Worm (Caenorhabditis elegans) whole organism, L1 larva: ENCODE data around the gene nhr-154.

Experiments
- C04F5.9 ChIP-seq: sonication (generic microtip); optimal IDR thresholded peaks from 2 replicates; lab custom pipeline; 2016; ENCODE audit warnings: missing genetic modification characterization, missing compliant biosample characterization
- aha-1 ChIP-seq: fragments of 150-350 bp; optimal IDR thresholded peaks from 2 replicates; lab custom pipeline; 2014; ENCODE audit warnings: missing biosample characterization, missing genetic modification characterization
- ceh-8 ChIP-seq: fragments of 200-800 bp; sonication (Bioruptor generic); optimal IDR thresholded peaks from 2 replicates; lab custom pipeline; 2018; ENCODE audit warnings: mild to moderate bottlenecking, missing genetic modification characterization, moderate library complexity, missing compliant biosample characterization
- ceh-88 ChIP-seq: fragments of 200-800 bp; sonication (Bioruptor generic); IDR thresholded peaks from 2 replicates; pipeline ENCODE4 v1.3.6; 2022; ENCODE audit warnings: missing genetic modification characterization, missing compliant biosample characterization
- dsc-1 ChIP-seq: sonication (generic microtip); optimal IDR thresholded peaks from 2 replicates; lab custom pipeline; 2016; ENCODE audit warnings: mild to moderate bottlenecking, missing genetic modification characterization, missing compliant biosample characterization
- efl-1 ChIP-seq, 4 experiments: fragments of 150-350 bp; optimal IDR thresholded peaks in 3 of 4; peaks in 1 of 4; 1 replicate in 1 of 4; 2 replicates in 3 of 4; lab custom pipeline; 2014; ENCODE audit warnings: missing biosample characterization in 2 of 4, missing genetic modification characterization in 2 of 4, missing genetic modification reagents in 2 of 4
- efl-3 ChIP-seq: fragments of 200-800 bp; sonication (Bioruptor generic); optimal IDR thresholded peaks from 2 replicates; lab custom pipeline; 2018; ENCODE audit warnings: mild to moderate bottlenecking, missing genetic modification characterization, missing compliant biosample characterization
- egl-13 ChIP-seq: sonication (generic microtip); optimal IDR thresholded peaks from 2 replicates; lab custom pipeline; 2016; ENCODE audit warnings: missing genotype, missing genetic modification reagents, missing genetic modification characterization, missing compliant biosample characterization
- elt-2 ChIP-seq: sonication (generic microtip); optimal IDR thresholded peaks from 2 replicates; lab custom pipeline; 2016; ENCODE audit warnings: missing genetic modification characterization, mild to moderate bottlenecking, inconsistent platforms, missing compliant biosample characterization, missing genetic modification reagents
- elt-3 ChIP-seq, 6 experiments: fragments of 150-350 bp in 1 of 6; sonication (generic microtip); optimal IDR thresholded peaks; 2 replicates each; lab custom pipeline; 2017 to 2018; ENCODE audit warnings: missing biosample characterization in 6 of 6, missing genetic modification characterization in 6 of 6, inconsistent platforms in 1 of 6
- fkh-8 ChIP-seq: sonication (generic microtip); optimal IDR thresholded peaks from 2 replicates; lab custom pipeline; 2016; ENCODE audit warnings: mild to moderate bottlenecking, missing genetic modification characterization, missing compliant biosample characterization
- lin-14 ChIP-seq: fragments of 200-800 bp; sonication (Bioruptor generic); optimal IDR thresholded peaks from 2 replicates; lab custom pipeline; 2018; ENCODE audit warnings: mild to moderate bottlenecking, missing genetic modification characterization, moderate library complexity, missing compliant biosample characterization
- lin-35 ChIP-seq, 2 experiments: fragments of 150-350 bp; optimal IDR thresholded peaks; 2 replicates each; lab custom pipeline; 2014; ENCODE audit warnings: missing biosample characterization in 2 of 2, missing genetic modification characterization in 2 of 2, missing genetic modification reagents in 2 of 2
- lin-39 ChIP-seq: fragments of 150-350 bp; optimal IDR thresholded peaks from 2 replicates; lab custom pipeline; 2014; ENCODE audit warnings: missing biosample characterization, missing genetic modification reagents, missing genetic modification characterization
- lsy-2 ChIP-seq, 2 experiments: fragments of 150-350 bp; optimal IDR thresholded peaks; 2 replicates each; lab custom pipeline; 2014; ENCODE audit warnings: missing biosample characterization in 2 of 2, missing genetic modification characterization in 2 of 2
- mep-1 ChIP-seq: fragments of 150-350 bp; optimal IDR thresholded peaks from 2 replicates; lab custom pipeline; 2014; ENCODE audit warnings: missing biosample characterization, missing genetic modification characterization
- nhr-12 ChIP-seq: sonication (generic microtip); optimal IDR thresholded peaks from 2 replicates; lab custom pipeline; 2017; ENCODE audit warnings: missing biosample characterization, missing genetic modification characterization
- nhr-20 ChIP-seq: sonication (generic microtip); optimal IDR thresholded peaks from 2 replicates; lab custom pipeline; 2016; ENCODE audit warnings: mild to moderate bottlenecking, missing genetic modification characterization, missing compliant biosample characterization
- nhr-237 ChIP-seq: fragments of 150-350 bp; optimal IDR thresholded peaks from 2 replicates; lab custom pipeline; 2014; ENCODE audit warnings: missing biosample characterization, missing genetic modification characterization
- nhr-47 ChIP-seq: sonication (generic microtip); optimal IDR thresholded peaks from 2 replicates; lab custom pipeline; 2016; ENCODE audit warnings: mild to moderate bottlenecking, missing genetic modification characterization, moderate library complexity, missing compliant biosample characterization
- nhr-77 ChIP-seq: fragments of 150-350 bp; optimal IDR thresholded peaks from 2 replicates; lab custom pipeline; 2014; ENCODE audit warnings: missing biosample characterization, missing genetic modification characterization
- nhr-84 ChIP-seq: sonication (generic microtip); optimal IDR thresholded peaks from 2 replicates; lab custom pipeline; 2017; ENCODE audit warnings: missing biosample characterization, missing genetic modification characterization
- nhr-85 ChIP-seq: sonication (generic microtip); peaks from one replicate; lab custom pipeline; 2016; ENCODE audit warnings: missing genetic modification characterization, inconsistent platforms, missing compliant biosample characterization
- nhr-90 ChIP-seq: sonication (generic microtip); optimal IDR thresholded peaks from 2 replicates; lab custom pipeline; 2016; ENCODE audit warnings: mild to moderate bottlenecking, missing genetic modification characterization, missing compliant biosample characterization; ENCODE audit not compliant: poor library complexity
- pax-3 ChIP-seq: fragments of 200-800 bp; sonication (Bioruptor generic); optimal IDR thresholded peaks from 2 replicates; lab custom pipeline; 2018; ENCODE audit warnings: mild to moderate bottlenecking, missing genetic modification characterization, moderate library complexity, missing compliant biosample characterization
- pqm-1 ChIP-seq: sonication (generic microtip); optimal IDR thresholded peaks from 3 replicates; lab custom pipeline; 2017; ENCODE audit warnings: missing biosample characterization, missing genetic modification characterization
- skn-1 ChIP-seq: fragments of 150-350 bp; optimal IDR thresholded peaks from 2 replicates; lab custom pipeline; 2014; ENCODE audit warnings: missing biosample characterization, missing genetic modification characterization
- snpc-4 ChIP-seq: fragments of 150-350 bp; optimal IDR thresholded peaks from 2 replicates; lab custom pipeline; 2014; ENCODE audit warnings: missing biosample characterization, missing genetic modification characterization
- snu-23 ChIP-seq: sonication (generic microtip); optimal IDR thresholded peaks from 2 replicates; lab custom pipeline; 2016; ENCODE audit warnings: missing genetic modification characterization, missing compliant biosample characterization
- sup-37 ChIP-seq: fragments of 200-800 bp; sonication (Bioruptor generic); optimal IDR thresholded peaks from 2 replicates; lab custom pipeline; 2018; ENCODE audit warnings: mild to moderate bottlenecking, missing genetic modification characterization, missing compliant biosample characterization
- swsn-7 ChIP-seq: sonication (generic microtip); optimal IDR thresholded peaks from 2 replicates; lab custom pipeline; 2016; ENCODE audit warnings: missing genetic modification characterization, missing compliant biosample characterization
- tlp-1 ChIP-seq: fragments of 150-350 bp; optimal IDR thresholded peaks from 2 replicates; lab custom pipeline; 2014; ENCODE audit warnings: missing biosample characterization, missing genetic modification characterization
- unc-62 ChIP-seq: fragments of 150-350 bp; optimal IDR thresholded peaks from 2 replicates; lab custom pipeline; 2014; ENCODE audit warnings: missing biosample characterization, missing genetic modification reagents, missing genetic modification characterization
- unc-86 ChIP-seq: sonication (generic microtip); optimal IDR thresholded peaks from 2 replicates; lab custom pipeline; 2016; ENCODE audit warnings: missing genetic modification characterization, missing compliant biosample characterization
- unc-98 ChIP-seq: fragments of 200-800 bp; sonication (Bioruptor generic); IDR thresholded peaks from 2 replicates; pipeline ENCODE4 v1.3.6; 2022; ENCODE audit warnings: missing genetic modification characterization, missing compliant biosample characterization
- vab-15 ChIP-seq: sonication (generic microtip); optimal IDR thresholded peaks from 2 replicates; lab custom pipeline; 2017; ENCODE audit warnings: missing genotype, mild to moderate bottlenecking, missing genetic modification characterization, missing compliant biosample characterization
- ztf-11 ChIP-seq, 2 experiments: sonication (generic microtip); optimal IDR thresholded peaks; 2 replicates each; lab custom pipeline; 2016 to 2017; ENCODE audit warnings: missing genetic modification characterization in 2 of 2, missing biosample characterization in 1 of 2, missing compliant biosample characterization in 1 of 2

nhr-154 gene

ce11 chrV:12082932-12083331, 18.2 kb upstream of the nhr-154 start, which contains the start of gene R07B7.10:
TSS of gene R07B7.10 (plus strand) at chrV:12083216.
- no peak for TF ChIP-seq ztf-11 (tag; optimal IDR thresholded peaks at IDR 0.05; lab: Kevin White, UChicago)
- no peak for TF ChIP-seq nhr-237 (tag; lab: Kevin White, UChicago)
- no peak for TF ChIP-seq sup-37
- TF ChIP-seq tlp-1 = no peak
- TF ChIP-seq snu-23 = no peak
- no peak for TF ChIP-seq aha-1 (tag; lab: Kevin White, UChicago)
- TF ChIP-seq snpc-4 = no peak
- no peak for TF ChIP-seq C04F5.9 (tag; lab: Kevin White, UChicago)
- no peak for TF ChIP-seq efl-3 (GFP tag; lab: Kevin White, UChicago)
- peak; percentile 22 to 52 for TF ChIP-seq efl-1 (optimal IDR thresholded peaks at IDR 0.05; lab: Kevin White, UChicago)
- peak in 1 of 2 experiments; percentile 50 for TF ChIP-seq efl-1 (GFP tag; optimal IDR thresholded peaks at IDR 0.05 in 1 of 2; lab: Kevin White, UChicago)
- TF ChIP-seq swsn-7 (tag; lab: Kevin White, UChicago) = no peak
- peak; percentile 7 for TF ChIP-seq lin-14 (GFP tag; lab: Kevin White, UChicago)
- no peak for TF ChIP-seq lin-35 (GFP tag; optimal IDR thresholded peaks at IDR 0.05; lab: Kevin White, UChicago)

ce11 chrV:12084216-12084615, 16.9 kb upstream of the nhr-154 start, which contains the start of gene R07B7.8:
TSS of gene R07B7.8 (minus strand) at chrV:12084316.
- TF ChIP-seq C04F5.9 (tag; lab: Kevin White, UChicago) = no peak
- peak; percentile 8 for TF ChIP-seq elt-2 (tag; lab: Kevin White, UChicago)

- TF ChIP-seq fkh-8 (tag; lab: Kevin White, UChicago) = no peak
- peak; percentile 75 to 98 (median 94) for TF ChIP-seq elt-3 (tag; optimal IDR thresholded peaks at IDR 0.05; lab: Kevin White, UChicago)
- TF ChIP-seq snu-23 = no peak
- TF ChIP-seq lin-14 (GFP tag; lab: Kevin White, UChicago) = peak; percentile 3
- TF ChIP-seq elt-2 (tag; lab: Kevin White, UChicago) = peak; percentile 63
- peak; percentile 6 for TF ChIP-seq nhr-85 (tag; lab: Kevin White, UChicago)
- TF ChIP-seq, all 84 proteins: peak for 4
These were observed 15.0 kb upstream of the nhr-154 start for ce11 chrV:12085867-12086634.

- TF ChIP-seq unc-98 (GFP tag; lab: Robert Waterston, UW) = no peak
- no peak for TF ChIP-seq nhr-12 (tag; lab: Kevin White, UChicago)
- TF ChIP-seq C04F5.9 (tag; lab: Kevin White, UChicago) = no peak
- no peak for TF ChIP-seq egl-13 (tag; lab: Kevin White, UChicago)
- TF ChIP-seq lin-39 (tag; lab: Kevin White, UChicago) = no peak
- no peak for TF ChIP-seq skn-1 (tag; lab: Kevin White, UChicago)
- TF ChIP-seq snu-23 = no peak
- TF ChIP-seq pax-3 (tag; lab: Kevin White, UChicago) = no peak
- TF ChIP-seq lsy-2 (tag; optimal IDR thresholded peaks at IDR 0.05; lab: Kevin White, UChicago) = no peak
- no peak for TF ChIP-seq unc-86 (tag; lab: Kevin White, UChicago)
- TF ChIP-seq nhr-84 (tag; lab: Kevin White, UChicago) = no peak
- no peak for TF ChIP-seq elt-2 (tag; lab: Kevin White, UChicago)
These were observed 14.2 kb upstream of the nhr-154 start, which contains the start of gene gana-1 for ce11 chrV:12086934-12087333. TSS of gene gana-1 (plus strand) at chrV:12087234.

ce11 chrV:12088773-12089172, 12.3 kb upstream of the nhr-154 start, which contains the start of gene R07B7.12:
TSS of gene R07B7.12 (plus strand) at chrV:12089073.
- TF ChIP-seq vab-15 (no peak), nhr-20 (tag; lab: Kevin White, UChicago) (no peak), lin-35 (GFP tag; optimal IDR thresholded peaks at IDR 0.05; lab: Kevin White, UChicago) (no peak), snpc-4 (no peak), elt-3 (tag; optimal IDR thresholded peaks at IDR 0.05; lab: Kevin White, UChicago) (no peak), dsc-1 (tag; lab: Kevin White, UChicago) (no peak), unc-62 (GFP tag; lab: Kevin White, UChicago) (no peak), mep-1 (tag; lab: Kevin White, UChicago) (no peak), ceh-88 (no peak), sup-37 (no peak), nhr-90 (no peak), nhr-47 (tag; lab: Kevin White, UChicago) (no peak), nhr-84 (tag; lab: Kevin White, UChicago) (no peak), pqm-1 (tag; lab: Kevin White, UChicago) (no peak), skn-1 (tag; lab: Kevin White, UChicago) (no peak), swsn-7 (tag; lab: Kevin White, UChicago) (no peak), fkh-8 (tag; lab: Kevin White, UChicago) (no peak), ceh-8 (GFP tag; lab: Kevin White, UChicago) (no peak), nhr-77 (tag; lab: Kevin White, UChicago) (no peak)
- TF ChIP-seq, all 84 proteins: peak for 0
